Fruit fly (Drosophila melanogaster) whole organism, wandering third instar larva: ENCODE measurements around the gene Glut1.

Experiments
- HLH106 ChIP-seq: fragments of 200-800 bp; optimal IDR thresholded peaks from 3 replicates; lab custom pipeline; 2019; ENCODE audit warnings: missing biosample characterization, mild to moderate bottlenecking, missing genetic modification characterization, moderate library complexity
- Jra ChIP-seq: sonication (Bioruptor generic); optimal IDR thresholded peaks from 2 replicates; lab custom pipeline; 2016; ENCODE audit warnings: missing biosample characterization, missing genetic modification characterization
- usp ChIP-seq: fragments of >200 bp; optimal IDR thresholded peaks from 2 replicates; lab custom pipeline; 2017; ENCODE audit warnings: missing biosample characterization, missing genetic modification characterization

DNA sequence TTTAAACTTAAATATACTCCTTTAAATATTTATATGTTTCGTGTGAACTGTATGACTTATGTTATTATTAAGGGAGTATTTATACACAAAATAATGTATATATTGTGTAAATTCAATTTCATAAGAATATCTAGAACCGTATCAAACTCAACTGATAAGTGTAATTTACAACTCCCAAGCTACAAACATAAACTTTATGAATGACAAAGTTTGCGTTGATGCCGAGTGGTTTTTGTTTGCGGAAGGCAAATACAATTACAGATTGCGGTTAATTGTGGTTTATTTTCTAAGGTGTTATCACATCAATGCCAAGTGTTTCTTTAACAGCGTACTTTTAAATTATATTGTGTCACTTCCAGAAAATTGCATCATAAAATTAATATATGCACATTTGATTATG is 46.7 kb downstream of the Glut1 start:
- no peak for TF ChIP-seq HLH106 (tag; lab: Kevin White, UChicago)
- no peak for TF ChIP-seq usp (GFP tag; lab: Kevin White, UChicago)
- no peak for TF ChIP-seq Jra
